Worm (Caenorhabditis elegans) whole organism, L4/young adult: ENCODE results near the gene hpo-36.

Source experiments
- dao-5 ChIP-seq: sonication (generic microtip); optimal IDR thresholded peaks from 2 replicates; lab custom pipeline; 2016; ENCODE audit warnings: missing genotype, missing genetic modification characterization, moderate library complexity, missing compliant biosample characterization
- him-1 ChIP-seq: sonication (generic microtip); optimal IDR thresholded peaks from 2 replicates; lab custom pipeline; 2016; ENCODE audit warnings: missing genotype, missing genetic modification reagents, missing genetic modification characterization, missing compliant biosample characterization

ce11 chrV:3715488-3716019, 23.6 kb downstream of the hpo-36 start, which contains the start of gene nrsn-1:
- no peak for TF ChIP-seq dao-5
- no peak for TF ChIP-seq him-1 (tag; lab: Kevin White, UChicago)
